Worm (Caenorhabditis elegans): Measurements from ENCODE around the gene F47C12.7.

DNA sequence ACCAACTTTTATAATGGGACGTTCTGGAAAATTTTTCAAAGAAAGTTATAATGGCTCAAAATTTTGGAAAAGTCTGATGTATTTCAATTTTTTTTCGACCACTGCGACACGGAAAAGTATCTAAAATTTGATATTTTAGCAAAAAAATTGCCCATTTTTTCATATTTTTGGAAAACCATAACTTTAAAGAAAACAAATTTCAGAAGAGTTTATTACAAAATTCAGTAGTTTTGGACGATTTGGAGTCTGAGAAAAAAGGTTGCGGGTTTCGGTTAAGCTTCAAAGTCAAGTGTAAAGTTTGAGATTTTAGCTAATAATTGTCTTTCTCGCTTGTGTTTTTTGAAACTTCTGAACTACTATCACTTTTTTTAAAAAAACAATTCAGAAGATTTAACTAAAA is 7.2 kb downstream of the F47C12.7 start:
- no peak for TF ChIP-seq ama-1 (optimal IDR thresholded peaks at IDR 0.05)
- no peak for TF ChIP-seq aly-1 (tag; optimal IDR thresholded peaks at IDR 0.05)
- TF ChIP-seq hmbx-1 (tag; optimal IDR thresholded peaks at IDR 0.05) = no peak
- TF ChIP-seq flt-1 (GFP tag; IDR thresholded peaks at IDR 0.05) = no peak
- TF ChIP-seq scrt-1 (GFP tag; IDR thresholded peaks at IDR 0.05) = no peak
- TF ChIP-seq tbx-37 (GFP tag; conservative IDR thresholded peaks at IDR 0.05) = no peak
- no peak for TF ChIP-seq sea-1 (GFP tag; conservative IDR thresholded peaks at IDR 0.05)
- TF ChIP-seq ceh-13 (GFP tag; optimal IDR thresholded peaks at IDR 0.05) = no peak
- TF ChIP-seq tbx-11 (GFP tag; IDR thresholded peaks at IDR 0.05) = no peak
- TF ChIP-seq F13C5.2 (tag; optimal IDR thresholded peaks at IDR 0.05) = no peak

Data from whole organism, early embryonic.